Worm (Caenorhabditis elegans): ENCODE data around the gene rpl-3.

DNA sequence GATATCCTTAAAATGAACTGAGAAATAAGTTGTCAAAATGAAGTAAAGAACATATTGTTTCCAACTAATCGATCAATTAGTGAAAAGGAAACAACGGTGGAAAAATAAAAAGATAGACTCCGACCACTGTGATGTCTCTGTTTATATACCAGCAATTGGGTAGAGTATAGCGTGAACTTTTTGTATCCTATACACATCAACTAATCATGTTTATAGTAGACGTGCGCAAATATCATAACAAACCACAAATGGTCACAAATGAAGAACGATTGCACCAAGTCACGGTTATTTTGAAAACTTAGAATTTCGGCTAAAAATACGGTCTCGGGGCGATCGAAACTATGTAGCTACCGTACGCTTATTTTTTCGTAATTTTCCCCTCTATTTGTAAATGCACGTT is 28.0 kb upstream of the rpl-3 start, which contains the start of gene cyp-25A3:
- TF ChIP-seq scrt-1 (GFP tag; IDR thresholded peaks at IDR 0.05) = no peak
- TF ChIP-seq ets-7 (tag; optimal IDR thresholded peaks at IDR 0.05) = no peak
- TF ChIP-seq ama-1 (optimal IDR thresholded peaks at IDR 0.05) = no peak
- TF ChIP-seq ceh-13 (GFP tag; optimal IDR thresholded peaks at IDR 0.05) = no peak
- no peak for TF ChIP-seq B0310.2 (tag; optimal IDR thresholded peaks at IDR 0.05)
- no peak for TF ChIP-seq pes-1 (GFP tag; IDR thresholded peaks at IDR 0.05)
